Fruit fly (Drosophila melanogaster) whole organism, embryonic: ENCODE results near the gene CG17343.

Experiments used
- Antp ChIP-seq: fragments of 200-800 bp; sonication (Bioruptor generic); optimal IDR thresholded peaks from 3 replicates; lab custom pipeline; 2016; ENCODE audit warnings: missing biosample characterization, missing genetic modification characterization
- CG11085 ChIP-seq: fragments of 200-800 bp; sonication (Bioruptor generic); IDR thresholded peaks from 2 replicates; pipeline ENCODE4 v1.3.6; 2022; ENCODE audit warnings: missing biosample characterization, missing genetic modification characterization
- CG12744 ChIP-seq: fragments of 200-800 bp; sonication (Bioruptor generic); optimal IDR thresholded peaks from 2 replicates; lab custom pipeline; 2016; ENCODE audit warnings: missing biosample characterization, missing genetic modification characterization
- CG15601 ChIP-seq: fragments of 200-800 bp; sonication (Bioruptor generic); optimal IDR thresholded peaks from 3 replicates; lab custom pipeline; 2019; ENCODE audit warnings: missing biosample characterization, mild to moderate bottlenecking, missing genetic modification characterization, moderate library complexity
- CG15696 ChIP-seq: fragments of 200-800 bp; sonication (Bioruptor generic); optimal IDR thresholded peaks from 2 replicates; lab custom pipeline; 2019; ENCODE audit warnings: missing biosample characterization, mild to moderate bottlenecking, missing genetic modification characterization, moderate library complexity
- CG16813 ChIP-seq: fragments of 200-800 bp; sonication (Bioruptor generic); IDR thresholded peaks from 3 replicates; pipeline ENCODE4 v1.3.6; 2022; ENCODE audit warnings: missing biosample characterization, missing genetic modification characterization; ENCODE audit not compliant: partially characterized antibody
- CG17328 ChIP-seq: fragments of 200-800 bp; sonication (Bioruptor generic); IDR thresholded peaks from 2 replicates; pipeline ENCODE4 v1.3.6; 2022; ENCODE audit warnings: missing biosample characterization, missing genetic modification characterization
- CG17359 ChIP-seq: fragments of 200-800 bp; sonication (Bioruptor generic); optimal IDR thresholded peaks from 3 replicates; lab custom pipeline; 2018; ENCODE audit warnings: missing biosample characterization, mild to moderate bottlenecking, missing genetic modification characterization, moderate library complexity
- CG17361 ChIP-seq: fragments of 200-800 bp; sonication (Bioruptor generic); IDR thresholded peaks from 3 replicates; pipeline ENCODE4 v1.3.6; 2022; ENCODE audit warnings: missing biosample characterization, missing genetic modification characterization
- CG18619 ChIP-seq: fragments of 200-800 bp; sonication (Bioruptor generic); optimal IDR thresholded peaks from 3 replicates; lab custom pipeline; 2017; ENCODE audit warnings: missing biosample characterization, mild to moderate bottlenecking, missing genetic modification characterization
- CG2199 ChIP-seq: fragments of 200-800 bp; sonication (Bioruptor generic); IDR thresholded peaks from 3 replicates; pipeline ENCODE4 v1.3.6; 2022; ENCODE audit warnings: missing biosample characterization, missing genetic modification characterization
- CG2875 ChIP-seq: fragments of 200-800 bp; sonication (Bioruptor generic); optimal IDR thresholded peaks from 2 replicates; lab custom pipeline; 2017; ENCODE audit warnings: missing biosample characterization, mild to moderate bottlenecking, missing genetic modification characterization, missing genetic modification reagents
- CG32532 ChIP-seq: fragments of 200-800 bp; sonication (Bioruptor generic); IDR thresholded peaks from 2 replicates; pipeline ENCODE4 v1.3.6; 2022; ENCODE audit warnings: missing biosample characterization, missing genetic modification characterization
- CG32772 ChIP-seq: fragments of 200-800 bp; sonication (Bioruptor generic); IDR thresholded peaks from 2 replicates; pipeline ENCODE4 v1.3.6; 2022; ENCODE audit warnings: missing biosample characterization, missing genetic modification characterization
- CG3838 ChIP-seq: fragments of 200-800 bp; sonication (Bioruptor generic); optimal IDR thresholded peaks from 3 replicates; lab custom pipeline; 2016; ENCODE audit warnings: missing biosample characterization, missing genetic modification characterization
- CG3995 ChIP-seq: fragments of 200-800 bp; sonication (Bioruptor generic); optimal IDR thresholded peaks from 3 replicates; lab custom pipeline; 2016; ENCODE audit warnings: missing biosample characterization, missing genetic modification characterization
- CG43689 ChIP-seq: fragments of 200-800 bp; sonication (Bioruptor generic); IDR thresholded peaks from 2 replicates; pipeline ENCODE4 v1.3.6; 2022; ENCODE audit warnings: missing biosample characterization, missing genetic modification characterization
- CG4617 ChIP-seq: fragments of 200-800 bp; sonication (Bioruptor generic); optimal IDR thresholded peaks from 3 replicates; lab custom pipeline; 2016; ENCODE audit warnings: missing biosample characterization, missing genetic modification characterization, borderline replicate concordance
- CG5180 ChIP-seq: fragments of 200-800 bp; sonication (Bioruptor generic); optimal IDR thresholded peaks from 3 replicates; lab custom pipeline; 2017; ENCODE audit warnings: missing biosample characterization, missing genetic modification characterization, mild to moderate bottlenecking, moderate library complexity, missing genetic modification reagents
- CG6175 ChIP-seq: fragments of 200-800 bp; sonication (Bioruptor generic); IDR thresholded peaks from 3 replicates; pipeline ENCODE4 v1.3.6; 2022; ENCODE audit warnings: missing biosample characterization, missing genetic modification characterization
- CG8281 ChIP-seq: fragments of 200-800 bp; sonication (Bioruptor generic); optimal IDR thresholded peaks from 2 replicates; lab custom pipeline; 2018; ENCODE audit warnings: missing biosample characterization, mild to moderate bottlenecking, missing genetic modification characterization, moderate library complexity
- D19A ChIP-seq: fragments of 200-800 bp; optimal IDR thresholded peaks from 3 replicates; lab custom pipeline; 2019; ENCODE audit warnings: missing biosample characterization, mild to moderate bottlenecking, missing genetic modification characterization, moderate library complexity
- Dip3 ChIP-seq: fragments of 200-800 bp; sonication (Bioruptor generic); optimal IDR thresholded peaks from 3 replicates; lab custom pipeline; 2016; ENCODE audit warnings: missing biosample characterization, missing genetic modification characterization
- Dll ChIP-seq: fragments of 200-800 bp; sonication (Bioruptor generic); IDR thresholded peaks from 4 replicates; pipeline ENCODE4 v1.3.6; 2022; ENCODE audit warnings: missing biosample characterization, missing genetic modification characterization; ENCODE audit not compliant: partially characterized antibody
- Dp ChIP-seq: fragments of 200-800 bp; sonication (Bioruptor generic); optimal IDR thresholded peaks from 2 replicates; lab custom pipeline; 2018; ENCODE audit warnings: missing biosample characterization, mild to moderate bottlenecking, missing genetic modification characterization, moderate library complexity
- Gsc ChIP-seq: fragments of 200-800 bp; sonication (Bioruptor generic); IDR thresholded peaks from 2 replicates; pipeline ENCODE4 v1.3.6; 2022; ENCODE audit warnings: missing biosample characterization, missing genetic modification characterization
- MESR4 ChIP-seq: fragments of 200-800 bp; sonication (Bioruptor generic); optimal IDR thresholded peaks from 2 replicates; lab custom pipeline; 2018; ENCODE audit warnings: missing biosample characterization, mild to moderate bottlenecking, missing genetic modification characterization, moderate library complexity
- Opbp ChIP-seq: fragments of 200-800 bp; sonication (Bioruptor generic); IDR thresholded peaks from 3 replicates; pipeline ENCODE4 v1.3.6; 2022; ENCODE audit warnings: missing biosample characterization, missing genetic modification characterization; ENCODE audit not compliant: partially characterized antibody
- Rfx ChIP-seq: fragments of 200-800 bp; sonication (Bioruptor generic); IDR thresholded peaks from 2 replicates; pipeline ENCODE4 v1.3.6; 2022; ENCODE audit warnings: missing biosample characterization, missing genetic modification characterization
- Trl ChIP-seq, 3 experiments: fragments of >200 bp in 2 of 3; fragments of 200-800 bp in 1 of 3; sonication (Bioruptor generic) in 1 of 3; optimal IDR thresholded peaks; 2 replicates in 1 of 3; 3 replicates in 2 of 3; lab custom pipeline; 2016 to 2017; ENCODE audit warnings: missing biosample characterization in 1 of 3, missing genetic modification characterization in 1 of 3
- ap ChIP-seq: fragments of 200-800 bp; sonication (Bioruptor generic); IDR thresholded peaks from 2 replicates; pipeline ENCODE4 v1.3.6; 2022; ENCODE audit warnings: missing biosample characterization, missing genetic modification characterization
- ara ChIP-seq: fragments of 200-800 bp; sonication (Bioruptor generic); IDR thresholded peaks from 2 replicates; pipeline ENCODE4 v1.3.6; 2022; ENCODE audit warnings: missing biosample characterization, missing genetic modification characterization
- emc ChIP-seq: fragments of 200-800 bp; sonication (Bioruptor generic); optimal IDR thresholded peaks from 2 replicates; lab custom pipeline; 2016; ENCODE audit warnings: missing biosample characterization, missing genetic modification characterization
- fd64A ChIP-seq: fragments of 200-800 bp; sonication (Bioruptor generic); optimal IDR thresholded peaks from 3 replicates; lab custom pipeline; 2018; ENCODE audit warnings: missing biosample characterization, mild to moderate bottlenecking, missing genetic modification characterization
- gro ChIP-seq: fragments of 200-800 bp; sonication (Bioruptor generic); optimal IDR thresholded peaks from 2 replicates; lab custom pipeline; 2016; ENCODE audit warnings: missing biosample characterization, missing genetic modification characterization
- kay ChIP-seq: fragments of 200-800 bp; sonication (Bioruptor generic); optimal IDR thresholded peaks from 2 replicates; lab custom pipeline; 2016; ENCODE audit warnings: missing biosample characterization, missing genetic modification characterization
- knrl ChIP-seq: fragments of 200-800 bp; sonication (Bioruptor generic); IDR thresholded peaks from 3 replicates; pipeline ENCODE4 v1.3.6; 2022; ENCODE audit warnings: missing biosample characterization, missing genetic modification characterization; ENCODE audit not compliant: partially characterized antibody
- lab ChIP-seq: fragments of 200-800 bp; sonication (Bioruptor generic); optimal IDR thresholded peaks from 3 replicates; lab custom pipeline; 2017; ENCODE audit warnings: missing biosample characterization, missing genetic modification characterization, mild to moderate bottlenecking, moderate library complexity, missing genetic modification reagents
- mld ChIP-seq: fragments of 200-800 bp; sonication (Bioruptor generic); IDR thresholded peaks from 3 replicates; pipeline ENCODE4 v1.3.6; 2022; ENCODE audit warnings: missing biosample characterization, missing genetic modification characterization; ENCODE audit not compliant: partially characterized antibody
- sc ChIP-seq, 3 experiments: fragments of >200 bp in 2 of 3; fragments of 200-800 bp in 1 of 3; sonication (Bioruptor generic) in 1 of 3; optimal IDR thresholded peaks; 2 replicates in 2 of 3; 3 replicates in 1 of 3; lab custom pipeline; 2017; ENCODE audit warnings: mild to moderate bottlenecking in 1 of 3, missing biosample characterization in 1 of 3, missing genetic modification characterization in 1 of 3, missing genetic modification reagents in 1 of 3
- sens ChIP-seq: fragments of 200-800 bp; sonication (Bioruptor generic); peaks from one replicate; lab custom pipeline; 2016; ENCODE audit warnings: missing biosample characterization, missing genetic modification characterization
- slp2 ChIP-seq: fragments of 200-800 bp; sonication (Bioruptor generic); optimal IDR thresholded peaks from 2 replicates; lab custom pipeline; 2016; ENCODE audit warnings: missing biosample characterization, missing genetic modification characterization
- stc ChIP-seq: fragments of 200-800 bp; sonication (Bioruptor generic); IDR thresholded peaks from 2 replicates; pipeline ENCODE4 v1.3.6; 2022; ENCODE audit warnings: missing biosample characterization, missing genetic modification characterization
- tio ChIP-seq: fragments of 200-800 bp; sonication (Bioruptor generic); optimal IDR thresholded peaks from 2 replicates; lab custom pipeline; 2017; ENCODE audit warnings: missing biosample characterization, missing genetic modification characterization, inconsistent platforms
- tna ChIP-seq: fragments of 200-800 bp; sonication (Bioruptor generic); IDR thresholded peaks from 2 replicates; pipeline ENCODE4 v1.3.6; 2022; ENCODE audit warnings: missing biosample characterization, missing genetic modification characterization; ENCODE audit not compliant: partially characterized antibody
- ttk ChIP-seq: fragments of 200-800 bp; sonication (Bioruptor generic); IDR thresholded peaks from 2 replicates; pipeline ENCODE4 v2.1.2; 2022; ENCODE audit warnings: missing biosample characterization, missing genetic modification characterization
- tx ChIP-seq: fragments of 200-800 bp; sonication (Bioruptor generic); optimal IDR thresholded peaks from 2 replicates; lab custom pipeline; 2016; ENCODE audit warnings: missing biosample characterization, missing genetic modification characterization
- vfl ChIP-seq: fragments of 200-800 bp; sonication (Bioruptor generic); optimal IDR thresholded peaks from 2 replicates; lab custom pipeline; 2016; ENCODE audit warnings: missing biosample characterization, missing genetic modification characterization
- zfh2 ChIP-seq: fragments of 200-800 bp; sonication (Bioruptor generic); optimal IDR thresholded peaks from 2 replicates; lab custom pipeline; 2016; ENCODE audit warnings: missing biosample characterization, missing genetic modification characterization

Gene CG17343

DNA sequence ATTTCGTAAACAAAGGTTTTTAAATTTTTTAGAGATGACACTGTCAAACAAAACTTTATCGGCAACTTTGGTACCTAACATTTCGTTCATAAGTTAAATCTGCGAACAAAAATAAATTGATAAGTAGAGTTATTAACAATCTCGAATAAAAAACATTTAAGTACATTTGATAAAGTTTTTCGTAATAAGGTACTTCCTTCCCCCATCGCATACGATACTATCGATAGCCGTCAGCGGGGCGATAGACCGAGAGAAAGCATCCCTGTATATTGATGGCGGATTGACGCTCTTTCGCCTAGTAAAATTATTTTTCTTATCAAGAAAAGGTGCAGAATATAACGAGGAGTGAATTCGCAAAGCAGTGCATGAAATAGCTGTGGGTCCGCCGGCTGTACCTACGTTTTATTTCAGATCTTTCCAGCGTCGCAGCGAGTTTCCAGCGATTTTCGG is 19.6 kb upstream of the CG17343 start, which contains the start of the genes Ttc19 and Acn (continued):
- TF ChIP-seq zfh2 (peak; percentile 93), Trl (optimal IDR thresholded peaks at IDR 0.05; lab: Kevin White, UChicago) (no peak), Trl (GFP tag; optimal IDR thresholded peaks at IDR 0.05; lab: Kevin White, UChicago) (peak; percentile 92), Dp (GFP tag; lab: Kevin White, UChicago) (peak; percentile 53), CG43689 (GFP tag; lab: Robert Waterston, UW) (0 out of 2 replicates have a peak, but pooled peaks have one; percentile 9), CG3838 (peak; percentile 59), Dip3 (GFP tag; lab: Kevin White, UChicago) (peak; percentile 87), ttk (GFP tag; lab: Robert Waterston, UW) (peak; percentile 67), tna (GFP tag; lab: Robert Waterston, UW) (peak; percentile 89), stc (GFP tag; lab: Robert Waterston, UW) (peak; percentile 77), sc (optimal IDR thresholded peaks at IDR 0.05; lab: Kevin White, UChicago) (no peak), sc (GFP tag; optimal IDR thresholded peaks at IDR 0.05; lab: Kevin White, UChicago) (peak; percentile 32), CG15696 (tag; lab: Kevin White, UChicago) (peak; percentile 79), slp2 (GFP tag; lab: Kevin White, UChicago) (peak; percentile 86), CG5180 (no peak), ara (peak; percentile 82), CG17359 (tag; lab: Kevin White, UChicago) (peak; percentile 82), vfl (GFP tag; lab: Kevin White, UChicago) (peak; percentile 92), mld (peak; percentile 93), Dll (GFP tag; lab: Robert Waterston, UW) (peak; percentile 98), CG32532 (GFP tag; lab: Robert Waterston, UW) (peak; percentile 87), CG12744 (GFP tag; lab: Kevin White, UChicago) (peak; percentile 77), Gsc (0 out of 2 replicates have a peak, but pooled peaks have one; percentile 20), fd64A (GFP tag; lab: Kevin White, UChicago) (no peak), CG6175 (GFP tag; lab: Robert Waterston, UW) (peak; percentile 61; the same call in 1 of the 3 replicates), CG2875 (peak; percentile 65), gro (GFP tag; lab: Kevin White, UChicago) (peak; percentile 91), CG16813 (GFP tag; lab: Robert Waterston, UW) (peak; percentile 98), CG17361 (GFP tag; lab: Robert Waterston, UW) (peak; percentile 91), CG8281 (tag; lab: Kevin White, UChicago) (peak; percentile 98), CG3995 (GFP tag; lab: Kevin White, UChicago) (peak; percentile 16), kay (GFP tag; lab: Kevin White, UChicago) (peak; percentile 55), sens (peak; percentile 98), Rfx (GFP tag; lab: Robert Waterston, UW) (peak; percentile 90), CG18619 (peak; percentile 76), lab (GFP tag; lab: Kevin White, UChicago) (peak; percentile 84), emc (GFP tag; lab: Kevin White, UChicago) (peak; percentile 65), CG11085 (GFP tag; lab: Robert Waterston, UW) (peak; percentile 65), CG2199 (no peak), D19A (tag; lab: Kevin White, UChicago) (no peak), tio (GFP tag; lab: Kevin White, UChicago) (no peak), knrl (GFP tag; lab: Robert Waterston, UW) (peak; percentile 96), Opbp (GFP tag; lab: Robert Waterston, UW) (peak; percentile 96), ap (GFP tag; lab: Robert Waterston, UW) (peak; percentile 68), Antp (GFP tag; lab: Kevin White, UChicago) (peak; percentile 88), CG15601 (tag; lab: Kevin White, UChicago) (peak; percentile 77), CG32772 (peak; percentile 81), MESR4 (GFP tag; lab: Kevin White, UChicago) (peak; percentile 80), CG4617 (peak; percentile 77), CG17328 (GFP tag; lab: Robert Waterston, UW) (peak; percentile 83), tx (peak; percentile 86)
